Fruit fly (Drosophila melanogaster) whole organism: ENCODE results near the gene Ns4.

Experiments used
- CG8478 ChIP-seq: fragments of >200 bp; optimal IDR thresholded peaks from 2 replicates; lab custom pipeline; 2018; ENCODE audit warnings: inconsistent platforms
- EcR ChIP-seq, 2 experiments: fragments of >200 bp; optimal IDR thresholded peaks; 2 replicates each; lab custom pipeline; 2017; ENCODE audit warnings: missing biosample characterization in 2 of 2, missing genetic modification characterization in 2 of 2, missing genetic modification reagents in 2 of 2
- pan ChIP-seq: fragments of >200 bp; optimal IDR thresholded peaks from 2 replicates; lab custom pipeline; 2017
- psq ChIP-seq: fragments of >200 bp; optimal IDR thresholded peaks from 2 replicates; lab custom pipeline; 2017

- TF ChIP-seq pan (lab: Kevin White, UChicago) (no peak), psq (no peak), CG8478 (lab: Kevin White, UChicago) (no peak), EcR (GFP tag; optimal IDR thresholded peaks at IDR 0.05; lab: Kevin White, UChicago) (no peak)
Observed at dm6 chr2L:20734687-20735088, 17.6 kb upstream of the Ns4 start.
